Fruit fly (Drosophila melanogaster): ENCODE measurements around the gene bdl.
A peak's percentile ranks its signal among the peaks of the same experiment; 100 is the strongest.

Gene bdl

dm6 chr2L:4345569-4346131, 21.3 kb downstream of the bdl start (continued):
- no peak for TF ChIP-seq pb (GFP tag; optimal IDR thresholded peaks at IDR 0.05)
- peak; percentile 29 for TF ChIP-seq Dek (tag; optimal IDR thresholded peaks at IDR 0.05)
- peak; percentile 47 for TF ChIP-seq stwl (tag; optimal IDR thresholded peaks at IDR 0.05)
- no peak for TF ChIP-seq CG9215 (GFP tag; IDR thresholded peaks at IDR 0.05)
- TF ChIP-seq CG13296 (GFP tag; optimal IDR thresholded peaks at IDR 0.05) = no peak
- no peak for TF ChIP-seq ttk (GFP tag; IDR thresholded peaks at IDR 0.05)

dm6 chr2L:4346619-4347310, 22.4 kb downstream of the bdl start:
- peak; percentile 33 for TF ChIP-seq chn (GFP tag; optimal IDR thresholded peaks at IDR 0.05)
- no peak for TF ChIP-seq CG8359 (GFP tag; optimal IDR thresholded peaks at IDR 0.05; ENCODE audit: borderline replicate concordance)
- TF ChIP-seq sens-2 (GFP tag; IDR thresholded peaks at IDR 0.05) = no peak
- no peak for TF ChIP-seq BEAF-32 (GFP tag; optimal IDR thresholded peaks at IDR 0.05)
- TF ChIP-seq luna (GFP tag; optimal IDR thresholded peaks at IDR 0.05) = no peak
- no peak for TF ChIP-seq CG14965 (GFP tag; optimal IDR thresholded peaks at IDR 0.05; ENCODE audit: borderline replicate concordance)
- TF ChIP-seq Camta (GFP tag; optimal IDR thresholded peaks at IDR 0.05) = no peak
- TF ChIP-seq Deaf1 (tag; optimal IDR thresholded peaks at IDR 0.05) = peak; percentile 58
- no peak for TF ChIP-seq tna (GFP tag; IDR thresholded peaks at IDR 0.05; ENCODE audit: partially characterized antibody)
- TF ChIP-seq B-H2 (GFP tag; optimal IDR thresholded peaks at IDR 0.05) = peak; percentile 40
- TF ChIP-seq tio (GFP tag; optimal IDR thresholded peaks at IDR 0.05) = no peak
- TF ChIP-seq CG15011 (GFP tag; optimal IDR thresholded peaks at IDR 0.05) = no peak
- TF ChIP-seq esg (GFP tag; conservative IDR thresholded peaks at IDR 0.05) = no peak
- TF ChIP-seq dpn (GFP tag; optimal IDR thresholded peaks at IDR 0.05) = no peak
- TF ChIP-seq pita (GFP tag; optimal IDR thresholded peaks at IDR 0.05) = no peak
- TF ChIP-seq CG17359 (tag; optimal IDR thresholded peaks at IDR 0.05) = no peak
- TF ChIP-seq bigmax (GFP tag; optimal IDR thresholded peaks at IDR 0.05) = no peak
- TF ChIP-seq CG6765 (GFP tag; optimal IDR thresholded peaks at IDR 0.05) = no peak
- TF ChIP-seq br (optimal IDR thresholded peaks at IDR 0.05) = no peak
- no peak for TF ChIP-seq Optix (GFP tag; IDR thresholded peaks at IDR 0.05)
- no peak for TF ChIP-seq jing (GFP tag; optimal IDR thresholded peaks at IDR 0.05)
- TF ChIP-seq CG18619 (GFP tag; optimal IDR thresholded peaks at IDR 0.05) = no peak
- no peak for TF ChIP-seq Sin3A (optimal IDR thresholded peaks at IDR 0.05)
- TF ChIP-seq crp (GFP tag; optimal IDR thresholded peaks at IDR 0.05) = no peak
- TF ChIP-seq Kr (GFP tag; optimal IDR thresholded peaks at IDR 0.05) = peak; percentile 73
- TF ChIP-seq Nf-YC (tag; optimal IDR thresholded peaks at IDR 0.05) = peak; percentile 62
- no peak for TF ChIP-seq Ssrp (tag; optimal IDR thresholded peaks at IDR 0.05)
- no peak for TF ChIP-seq NC2β (GFP tag; optimal IDR thresholded peaks at IDR 0.05)
- no peak for TF ChIP-seq B-H1 (GFP tag; IDR thresholded peaks at IDR 0.05)
- no peak for TF ChIP-seq CG6854 (GFP tag; optimal IDR thresholded peaks at IDR 0.05)
- no peak for TF ChIP-seq vfl (GFP tag; optimal IDR thresholded peaks at IDR 0.05)
- no peak for TF ChIP-seq CG17612 (GFP tag; IDR thresholded peaks at IDR 0.05)
- no peak for TF ChIP-seq chif (GFP tag; optimal IDR thresholded peaks at IDR 0.05)
- TF ChIP-seq CG3281 (GFP tag; optimal IDR thresholded peaks at IDR 0.05) = no peak
- no peak for TF ChIP-seq CG11247 (GFP tag; IDR thresholded peaks at IDR 0.05)
- no peak for TF ChIP-seq PHDP (tag; optimal IDR thresholded peaks at IDR 0.05)
- no peak for TF ChIP-seq CG31441 (GFP tag; IDR thresholded peaks at IDR 0.05)
- peak in 1 of 2 experiments; percentile 80 for TF ChIP-seq pan (optimal IDR thresholded peaks at IDR 0.05)
- peak in 1 of 2 experiments; percentile 86 for TF ChIP-seq pan (GFP tag; optimal IDR thresholded peaks at IDR 0.05 in 1 of 2, IDR thresholded peaks at IDR 0.05 in 1 of 2)
- no peak for TF ChIP-seq CG4730 (GFP tag; IDR thresholded peaks at IDR 0.05)
- TF ChIP-seq gce (GFP tag; IDR thresholded peaks at IDR 0.05) = no peak
- no peak for TF ChIP-seq wek (GFP tag; optimal IDR thresholded peaks at IDR 0.05)
- no peak for TF ChIP-seq Aef1 (GFP tag; IDR thresholded peaks at IDR 0.05)

Data from whole organism, embryonic.